Worm (Caenorhabditis elegans): ENCODE measurements around the gene F49C5.9.

Gene F49C5.9

DNA sequence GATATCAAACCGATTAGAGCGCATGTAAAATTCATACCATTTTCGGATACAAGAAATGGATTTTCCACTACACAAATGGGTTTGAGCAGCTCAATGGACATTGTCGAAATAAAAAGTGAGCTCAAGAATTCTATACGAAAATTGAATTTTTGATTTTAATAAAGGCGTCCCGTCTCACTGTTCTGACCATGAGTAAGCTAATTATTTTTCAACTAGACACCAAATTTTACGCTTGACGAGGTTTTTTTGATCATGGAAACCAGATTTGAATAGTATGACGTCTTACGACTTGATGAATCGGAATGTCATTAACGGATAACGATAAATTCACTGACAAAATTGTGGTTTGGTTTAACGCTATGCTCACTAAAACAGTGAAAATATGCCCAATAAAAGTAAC lies 28.1 kb downstream of the F49C5.9 start, which contains the start of gene srh-61:
TSS of gene srh-61 (minus strand) at position 101 of the 400 bp plus-strand sequence.
- no peak for TF ChIP-seq nhr-77 (tag; optimal IDR thresholded peaks at IDR 0.05)
- no peak for TF ChIP-seq nhr-10 (tag; optimal IDR thresholded peaks at IDR 0.05)
- TF ChIP-seq alr-1 (tag; optimal IDR thresholded peaks at IDR 0.05): no peak
- TF ChIP-seq elt-1 (tag; optimal IDR thresholded peaks at IDR 0.05): no peak
- TF ChIP-seq dmd-4 (tag; optimal IDR thresholded peaks at IDR 0.05): no peak
- TF ChIP-seq mdl-1 (tag; optimal IDR thresholded peaks at IDR 0.05): no peak
- no peak for TF ChIP-seq C34F6.9 (tag; optimal IDR thresholded peaks at IDR 0.05)

DNA sequence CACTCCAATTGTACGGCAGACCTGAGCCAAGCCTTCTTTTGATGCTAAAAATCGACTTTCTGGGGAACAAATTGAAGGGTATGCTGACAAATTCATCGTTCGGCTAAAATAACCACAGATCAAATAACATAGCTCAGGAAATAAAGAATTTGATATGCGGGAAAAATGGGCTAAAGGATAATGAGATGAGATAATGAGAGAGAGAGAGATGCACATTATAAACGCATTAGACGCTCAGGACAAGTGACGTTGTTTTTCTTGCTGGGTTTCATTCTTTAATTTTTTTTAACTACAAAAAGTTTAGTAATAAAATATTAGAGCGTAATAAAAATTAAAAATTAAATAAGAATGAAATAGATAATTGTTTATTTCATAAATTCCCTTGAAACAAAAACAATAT lies 29.8 kb downstream of the F49C5.9 start, which contains the start of gene srh-69:
TSS of gene srh-69 (minus strand) at position 101 of the 400 bp plus-strand sequence.
- no peak for TF ChIP-seq alr-1 (tag; optimal IDR thresholded peaks at IDR 0.05)
- TF ChIP-seq lin-39 (tag; optimal IDR thresholded peaks at IDR 0.05): no peak
- no peak for TF ChIP-seq nhr-237 (tag; optimal IDR thresholded peaks at IDR 0.05)
- no peak for TF ChIP-seq nhr-25 (tag; optimal IDR thresholded peaks at IDR 0.05)
- no peak for TF ChIP-seq nhr-129 (tag; optimal IDR thresholded peaks at IDR 0.05)
- no peak for TF ChIP-seq unc-55 (GFP tag; optimal IDR thresholded peaks at IDR 0.05)
- TF ChIP-seq ztf-11 (tag; optimal IDR thresholded peaks at IDR 0.05): no peak
- TF ChIP-seq fos-1 (tag; optimal IDR thresholded peaks at IDR 0.05): no peak
- TF ChIP-seq lin-11 (tag; optimal IDR thresholded peaks at IDR 0.05): no peak
- no peak for TF ChIP-seq snpc-4 (tag; optimal IDR thresholded peaks at IDR 0.05)
- no peak for TF ChIP-seq sma-3 (GFP tag; optimal IDR thresholded peaks at IDR 0.05)
- TF ChIP-seq mdl-1 (tag; optimal IDR thresholded peaks at IDR 0.05): no peak

DNA sequence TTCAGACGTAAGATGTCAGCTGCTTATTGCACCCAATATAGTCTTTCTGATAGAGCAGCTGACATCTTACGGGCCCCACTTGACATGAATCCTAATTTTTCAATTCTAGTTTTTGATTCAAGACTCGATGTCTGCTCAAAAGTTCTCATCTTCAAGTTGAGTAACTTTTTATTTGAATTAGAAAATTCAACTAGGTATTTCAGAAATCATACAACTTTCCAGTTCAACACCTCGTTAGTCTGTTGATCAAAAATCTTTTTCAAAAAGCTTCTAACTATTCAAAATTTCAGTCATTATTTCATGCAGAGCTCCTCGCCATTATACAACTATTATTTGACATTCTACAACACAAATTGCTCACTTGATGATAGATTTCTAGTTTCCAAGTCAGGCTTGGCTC lies 32.6 kb downstream of the F49C5.9 start, which contains the start of gene srh-73:
TSS of gene srh-73 (plus strand) at position 301 of the 400 bp plus-strand sequence.
- TF ChIP-seq aly-2 (tag; optimal IDR thresholded peaks at IDR 0.05): no peak
- no peak for TF ChIP-seq ztf-11 (tag; optimal IDR thresholded peaks at IDR 0.05)
- no peak for TF ChIP-seq unc-62 (GFP tag; optimal IDR thresholded peaks at IDR 0.05)
- no peak for TF ChIP-seq mdl-1 (tag; optimal IDR thresholded peaks at IDR 0.05)
- TF ChIP-seq F13H6.1 (tag; optimal IDR thresholded peaks at IDR 0.05): no peak
- TF ChIP-seq nhr-6 (tag; optimal IDR thresholded peaks at IDR 0.05): no peak
- no peak for TF ChIP-seq lin-11 (tag; optimal IDR thresholded peaks at IDR 0.05)
- no peak for TF ChIP-seq sem-4 (tag; optimal IDR thresholded peaks at IDR 0.05)

DNA sequence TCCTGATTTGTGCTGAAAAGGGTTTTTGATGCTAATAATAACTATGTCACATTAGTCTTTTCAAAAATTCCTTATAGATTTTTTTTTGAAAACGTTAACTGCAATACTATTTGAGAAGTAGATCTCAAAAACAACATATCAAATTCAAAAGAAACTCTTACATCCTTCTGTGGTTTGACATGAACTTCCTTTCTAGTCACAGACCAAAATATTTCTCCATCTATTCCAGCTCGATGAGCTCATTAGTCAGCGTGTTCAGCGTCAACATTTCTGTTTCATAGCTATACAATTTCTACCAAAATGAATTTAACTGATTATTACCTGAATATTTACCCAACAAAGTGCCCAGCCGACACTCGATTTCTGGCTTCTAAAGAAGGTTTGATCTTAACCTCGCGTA lies 35.8 kb downstream of the F49C5.9 start, which contains the start of gene srh-67:
TSS of gene srh-67 (plus strand) at position 301 of the 400 bp plus-strand sequence.
- TF ChIP-seq C34F6.9 (tag; optimal IDR thresholded peaks at IDR 0.05) (no peak), nhr-11 (tag; optimal IDR thresholded peaks at IDR 0.05) (no peak), egl-27 (tag; optimal IDR thresholded peaks at IDR 0.05) (no peak), nhr-129 (tag; optimal IDR thresholded peaks at IDR 0.05) (no peak), ztf-4 (tag; optimal IDR thresholded peaks at IDR 0.05) (no peak), fos-1 (tag; optimal IDR thresholded peaks at IDR 0.05) (no peak), nhr-237 (tag; optimal IDR thresholded peaks at IDR 0.05) (no peak), ceh-16 (tag; optimal IDR thresholded peaks at IDR 0.05) (no peak), snpc-4 (tag; optimal IDR thresholded peaks at IDR 0.05) (no peak), ztf-1 (GFP tag; conservative IDR thresholded peaks at IDR 0.05) (no peak), sem-4 (tag; optimal IDR thresholded peaks at IDR 0.05) (no peak), ZK546.5 (tag; optimal IDR thresholded peaks at IDR 0.05) (no peak), lsy-2 (tag; optimal IDR thresholded peaks at IDR 0.05) (no peak), elt-3 (tag; optimal IDR thresholded peaks at IDR 0.05) (no peak)

DNA sequence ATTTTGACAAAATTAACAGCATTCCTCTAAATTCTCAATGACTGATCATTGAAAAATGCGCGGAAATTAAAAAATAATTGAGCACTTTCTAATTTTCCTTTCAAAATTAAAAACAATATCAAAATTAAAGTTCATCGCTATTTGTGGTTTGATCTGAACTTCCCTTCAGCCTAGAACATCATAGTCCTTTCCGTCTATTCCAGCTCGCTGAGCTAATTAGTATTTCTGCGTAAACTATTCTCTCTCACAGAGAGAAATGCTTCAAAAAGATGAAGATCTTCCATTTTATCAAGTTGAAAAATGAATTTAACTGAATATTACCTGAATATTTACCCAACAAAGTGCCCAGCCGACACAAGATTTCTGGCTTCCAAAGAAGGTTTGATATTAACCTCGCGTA lies 37.4 kb downstream of the F49C5.9 start, which contains the start of gene srh-68:
TSS of gene srh-68 (plus strand) at position 301 of the 400 bp plus-strand sequence.
- TF ChIP-seq alr-1 (tag; optimal IDR thresholded peaks at IDR 0.05) (no peak), snpc-4 (tag; optimal IDR thresholded peaks at IDR 0.05) (no peak), ZK546.5 (tag; optimal IDR thresholded peaks at IDR 0.05) (no peak), ztf-4 (tag; optimal IDR thresholded peaks at IDR 0.05) (no peak)

DNA sequence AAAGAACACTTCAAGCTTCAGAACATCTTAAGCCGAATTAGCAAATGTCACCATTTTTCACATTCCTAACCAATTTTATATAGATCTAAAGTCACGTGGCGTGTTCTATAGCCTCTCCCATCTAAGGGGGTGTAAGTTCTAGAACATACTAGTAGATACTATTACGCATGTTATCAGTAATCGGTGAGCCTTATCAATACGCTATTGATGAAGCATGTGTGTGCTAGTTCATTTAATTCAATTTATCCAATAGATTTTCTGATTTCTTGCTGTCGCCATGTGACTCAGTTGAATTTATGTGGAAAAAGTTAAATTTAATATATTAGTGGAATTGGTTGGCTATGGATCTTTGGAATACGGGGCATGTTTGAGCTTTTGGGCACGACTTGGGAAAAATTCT lies 37.9 kb downstream of the F49C5.9 start:
- TF ChIP-seq skn-1 (tag; optimal IDR thresholded peaks at IDR 0.05) (no peak), sem-4 (tag; optimal IDR thresholded peaks at IDR 0.05) (no peak), ztf-11 (tag; optimal IDR thresholded peaks at IDR 0.05) (no peak), F13H6.1 (tag; optimal IDR thresholded peaks at IDR 0.05) (no peak), gmeb-1 (tag; optimal IDR thresholded peaks at IDR 0.05) (no peak), nhr-129 (tag; optimal IDR thresholded peaks at IDR 0.05) (no peak), lin-13 (GFP tag; optimal IDR thresholded peaks at IDR 0.05) (no peak), nhr-21 (tag; optimal IDR thresholded peaks at IDR 0.05) (no peak), aly-2 (tag; optimal IDR thresholded peaks at IDR 0.05) (no peak), unc-62 (GFP tag; optimal IDR thresholded peaks at IDR 0.05) (no peak), Y55F3AM.14 (GFP tag; optimal IDR thresholded peaks at IDR 0.05) (no peak), unc-55 (GFP tag; optimal IDR thresholded peaks at IDR 0.05) (no peak), ztf-1 (GFP tag; conservative IDR thresholded peaks at IDR 0.05) (no peak), ama-1 (optimal IDR thresholded peaks at IDR 0.05) (no peak), lin-11 (tag; optimal IDR thresholded peaks at IDR 0.05) (no peak)
